Worm (Caenorhabditis elegans) whole organism, young adult: Measurements from ENCODE around the gene fbxb-14.

Experiments used
- F55B11.4 ChIP-seq: sonication (generic microtip); optimal IDR thresholded peaks from 2 replicates; lab custom pipeline; 2016; ENCODE audit warnings: missing compliant biosample characterization, missing genetic modification characterization, borderline replicate concordance; ENCODE audit not compliant: insufficient read depth
- ama-1 ChIP-seq, 3 experiments: fragments of 150-350 bp in 1 of 3; sonication (generic microtip) in 2 of 3; optimal IDR thresholded peaks; 2 replicates each; lab custom pipeline; 2014 to 2018; ENCODE audit warnings: missing biosample characterization in 2 of 3, missing genetic modification characterization in 2 of 3, missing genetic modification reagents in 2 of 3
- chd-7 ChIP-seq: sonication (generic microtip); optimal IDR thresholded peaks from 2 replicates; lab custom pipeline; 2016; ENCODE audit warnings: mild to moderate bottlenecking, missing genetic modification characterization, moderate library complexity, missing compliant biosample characterization
- egl-18 ChIP-seq: fragments of 200-800 bp; sonication (Bioruptor generic); IDR thresholded peaks from 2 replicates; pipeline ENCODE4 v1.3.6; 2022; ENCODE audit warnings: missing genetic modification reagents, missing genetic modification characterization, missing compliant biosample characterization
- hlh-26 ChIP-seq: fragments of 200-800 bp; sonication (Bioruptor generic); conservative IDR thresholded peaks from 2 replicates; pipeline ENCODE4 v1.3.6; 2022; ENCODE audit warnings: missing genetic modification reagents, missing genetic modification characterization, missing compliant biosample characterization
- madf-6 ChIP-seq: fragments of 200-800 bp; sonication (Bioruptor generic); IDR thresholded peaks from 2 replicates; pipeline ENCODE4 v1.3.6; 2022; ENCODE audit warnings: missing genetic modification reagents, missing genetic modification characterization, missing compliant biosample characterization
- madf-8 ChIP-seq: fragments of 200-800 bp; sonication (Bioruptor generic); conservative IDR thresholded peaks from 2 replicates; pipeline ENCODE4 v1.3.6; 2022; ENCODE audit warnings: missing genetic modification reagents, missing genetic modification characterization, missing compliant biosample characterization
- mxl-1 ChIP-seq: sonication (generic microtip); optimal IDR thresholded peaks from 2 replicates; lab custom pipeline; 2016; ENCODE audit warnings: missing genetic modification characterization, missing compliant biosample characterization
- ztf-25 ChIP-seq: fragments of 200-800 bp; sonication (Bioruptor generic); IDR thresholded peaks from 2 replicates; pipeline ENCODE4 v1.3.6; 2022; ENCODE audit warnings: missing genetic modification reagents, missing genetic modification characterization, missing compliant biosample characterization

DNA sequence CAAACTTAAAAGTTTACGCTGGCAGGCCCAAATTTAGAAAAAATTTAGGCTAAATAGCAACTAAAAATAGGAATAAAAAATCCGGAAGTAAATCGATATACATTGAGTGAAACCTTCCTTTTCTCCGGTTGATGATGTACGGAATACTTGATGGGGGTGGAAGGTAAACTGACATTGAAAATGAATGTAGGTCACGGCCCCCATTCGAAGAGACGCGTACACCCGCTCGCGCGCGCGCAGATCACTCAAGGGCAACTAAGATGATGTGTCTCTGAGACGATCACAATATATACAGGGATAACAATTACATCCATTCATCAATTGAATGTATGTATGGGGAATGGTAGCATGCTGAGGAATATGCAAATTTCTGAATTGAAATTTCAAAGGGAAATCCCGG, 8.5 kb downstream of the fbxb-14 start:
- TF ChIP-seq ama-1 (optimal IDR thresholded peaks at IDR 0.05; lab: Kevin White, UChicago) (no peak), ama-1 (GFP tag; optimal IDR thresholded peaks at IDR 0.05; lab: Kevin White, UChicago) (no peak), F55B11.4 (no peak), chd-7 (tag; lab: Kevin White, UChicago) (no peak), mxl-1 (tag; lab: Kevin White, UChicago) (no peak), madf-6 (GFP tag; lab: Robert Waterston, UW) (no peak), egl-18 (no peak), hlh-26 (GFP tag; lab: Robert Waterston, UW) (no peak), madf-8 (GFP tag; lab: Robert Waterston, UW) (no peak), ztf-25 (GFP tag; lab: Robert Waterston, UW) (no peak)
